Fruit fly (Drosophila melanogaster) whole organism, embryonic: ENCODE results near the gene Cpr65Az.

Experiments used
- Adf1 ChIP-seq: fragments of 200-800 bp; sonication (Bioruptor generic); IDR thresholded peaks from 2 replicates; pipeline ENCODE4 v1.3.6; 2022; ENCODE audit warnings: missing biosample characterization, missing genetic modification characterization
- C15 ChIP-seq: fragments of 200-800 bp; sonication (Bioruptor generic); IDR thresholded peaks from 3 replicates; pipeline ENCODE4 v1.3.6; 2022; ENCODE audit warnings: missing biosample characterization, missing genetic modification characterization
- CG11093 ChIP-seq: fragments of 200-800 bp; sonication (Bioruptor generic); IDR thresholded peaks from 3 replicates; pipeline ENCODE4 v1.3.6; 2022; ENCODE audit warnings: missing biosample characterization, missing genetic modification characterization
- CG11696 ChIP-seq: fragments of 200-800 bp; sonication (Bioruptor generic); IDR thresholded peaks from 2 replicates; pipeline ENCODE4 v1.3.6; 2022; ENCODE audit warnings: missing biosample characterization, missing genetic modification characterization
- CG12942 ChIP-seq: fragments of 200-800 bp; sonication (Bioruptor generic); optimal IDR thresholded peaks from 3 replicates; lab custom pipeline; 2016; ENCODE audit warnings: missing biosample characterization, missing genetic modification characterization
- CG14710 ChIP-seq: fragments of 200-800 bp; sonication (Bioruptor generic); optimal IDR thresholded peaks from 3 replicates; lab custom pipeline; 2019; ENCODE audit warnings: missing biosample characterization, mild to moderate bottlenecking, missing genetic modification characterization, moderate library complexity
- CG2202 ChIP-seq: fragments of 200-800 bp; sonication (Bioruptor generic); optimal IDR thresholded peaks from 2 replicates; lab custom pipeline; 2018; ENCODE audit warnings: missing biosample characterization, mild to moderate bottlenecking, missing genetic modification characterization
- CG31224 ChIP-seq: fragments of 200-800 bp; sonication (Bioruptor generic); IDR thresholded peaks from 2 replicates; pipeline ENCODE4 v1.3.6; 2022; ENCODE audit warnings: missing biosample characterization, missing genetic modification characterization
- CG32532 ChIP-seq: fragments of 200-800 bp; sonication (Bioruptor generic); IDR thresholded peaks from 2 replicates; pipeline ENCODE4 v1.3.6; 2022; ENCODE audit warnings: missing biosample characterization, missing genetic modification characterization
- CG4424 ChIP-seq: fragments of 200-800 bp; sonication (Bioruptor generic); optimal IDR thresholded peaks from 3 replicates; lab custom pipeline; 2016; ENCODE audit warnings: missing biosample characterization, missing genetic modification characterization
- CG4617 ChIP-seq: fragments of 200-800 bp; sonication (Bioruptor generic); optimal IDR thresholded peaks from 3 replicates; lab custom pipeline; 2016; ENCODE audit warnings: missing biosample characterization, missing genetic modification characterization, borderline replicate concordance
- CG7357 ChIP-seq: fragments of 200-800 bp; sonication (Bioruptor generic); IDR thresholded peaks from 3 replicates; pipeline ENCODE4 v1.3.6; 2022; ENCODE audit warnings: missing biosample characterization, missing genetic modification characterization
- CG7372 ChIP-seq: fragments of 200-800 bp; sonication (Bioruptor generic); IDR thresholded peaks from 2 replicates; pipeline ENCODE4 v1.3.6; 2022; ENCODE audit warnings: missing biosample characterization, missing genetic modification characterization
- CG7928 ChIP-seq: fragments of 200-800 bp; sonication (Bioruptor generic); optimal IDR thresholded peaks from 2 replicates; lab custom pipeline; 2017; ENCODE audit warnings: missing biosample characterization, mild to moderate bottlenecking, missing genetic modification characterization
- CHES-1-like ChIP-seq: fragments of 200-800 bp; sonication (Bioruptor generic); optimal IDR thresholded peaks from 2 replicates; lab custom pipeline; 2016; ENCODE audit warnings: missing biosample characterization, missing genetic modification characterization
- CrebB ChIP-seq: fragments of 200-800 bp; sonication (Bioruptor generic); optimal IDR thresholded peaks from 3 replicates; lab custom pipeline; 2018; ENCODE audit warnings: missing biosample characterization, mild to moderate bottlenecking, missing genetic modification characterization
- Doc2 ChIP-seq: fragments of 200-800 bp; sonication (Bioruptor generic); IDR thresholded peaks from 2 replicates; pipeline ENCODE4 v1.3.6; 2022; ENCODE audit warnings: missing biosample characterization, missing genetic modification characterization
- Gug ChIP-seq: fragments of 200-800 bp; sonication (Bioruptor generic); IDR thresholded peaks from 4 replicates; pipeline ENCODE4 v1.3.6; 2022; ENCODE audit warnings: missing biosample characterization, missing genetic modification characterization
- Hand ChIP-seq: fragments of 200-800 bp; sonication (Bioruptor generic); optimal IDR thresholded peaks from 2 replicates; lab custom pipeline; 2017; ENCODE audit warnings: mild to moderate bottlenecking, missing biosample characterization, missing genetic modification reagents, missing genetic modification characterization
- Hey ChIP-seq: fragments of 200-800 bp; sonication (Bioruptor generic); optimal IDR thresholded peaks from 3 replicates; lab custom pipeline; 2018; ENCODE audit warnings: missing biosample characterization, mild to moderate bottlenecking, missing genetic modification characterization
- Hr39 ChIP-seq: fragments of >200 bp; optimal IDR thresholded peaks from 2 replicates; lab custom pipeline; 2017
- NFAT ChIP-seq: fragments of 200-800 bp; sonication (Bioruptor generic); IDR thresholded peaks from 2 replicates; pipeline ENCODE4 v1.3.6; 2022; ENCODE audit warnings: missing biosample characterization, missing genetic modification characterization
- PHDP ChIP-seq: fragments of 200-800 bp; sonication (Bioruptor generic); optimal IDR thresholded peaks from 3 replicates; lab custom pipeline; 2018; ENCODE audit warnings: missing biosample characterization, mild to moderate bottlenecking, missing genetic modification characterization, moderate library complexity
- Spps ChIP-seq: fragments of 200-800 bp; sonication (Bioruptor generic); optimal IDR thresholded peaks from 2 replicates; lab custom pipeline; 2018; ENCODE audit warnings: missing biosample characterization, mild to moderate bottlenecking, missing genetic modification characterization
- Tbp ChIP-seq: fragments of >200 bp; optimal IDR thresholded peaks from 2 replicates; lab custom pipeline; 2018; ENCODE audit warnings: missing biosample characterization, missing genetic modification characterization
- crol ChIP-seq: fragments of 200-800 bp; sonication (Bioruptor generic); IDR thresholded peaks from 2 replicates; pipeline ENCODE4 v1.3.6; 2022; ENCODE audit warnings: missing biosample characterization, missing genetic modification characterization
- cwo ChIP-seq: fragments of 200-800 bp; sonication (Bioruptor generic); optimal IDR thresholded peaks from 3 replicates; lab custom pipeline; 2017; ENCODE audit warnings: missing biosample characterization, missing genetic modification characterization, mild to moderate bottlenecking, moderate library complexity, missing genetic modification reagents
- da ChIP-seq: fragments of 200-800 bp; sonication (Bioruptor generic); optimal IDR thresholded peaks from 2 replicates; lab custom pipeline; 2016; ENCODE audit warnings: missing biosample characterization, missing genetic modification characterization
- dan ChIP-seq: fragments of 200-800 bp; sonication (Bioruptor generic); IDR thresholded peaks from 2 replicates; pipeline ENCODE4 v1.3.6; 2022; ENCODE audit warnings: missing biosample characterization, missing genetic modification characterization
- emc ChIP-seq: fragments of 200-800 bp; sonication (Bioruptor generic); optimal IDR thresholded peaks from 2 replicates; lab custom pipeline; 2016; ENCODE audit warnings: missing biosample characterization, missing genetic modification characterization
- fru ChIP-seq: fragments of >200 bp; optimal IDR thresholded peaks from 2 replicates; lab custom pipeline; 2017
- gce ChIP-seq: fragments of 200-800 bp; sonication (Bioruptor generic); IDR thresholded peaks from 3 replicates; pipeline ENCODE4 v1.3.6; 2022; ENCODE audit warnings: missing biosample characterization, missing genetic modification characterization
- gcm ChIP-seq: fragments of 200-800 bp; sonication (Bioruptor generic); optimal IDR thresholded peaks from 2 replicates; lab custom pipeline; 2019; ENCODE audit warnings: missing biosample characterization, mild to moderate bottlenecking, missing genetic modification characterization, moderate library complexity
- gsb ChIP-seq: fragments of 200-800 bp; sonication (Bioruptor generic); IDR thresholded peaks from 2 replicates; pipeline ENCODE4 v1.3.6; 2022; ENCODE audit warnings: missing biosample characterization, missing genetic modification characterization
- her ChIP-seq: fragments of 200-800 bp; sonication (Bioruptor generic); optimal IDR thresholded peaks from 2 replicates; lab custom pipeline; 2016; ENCODE audit warnings: missing biosample characterization, missing genetic modification characterization
- jigr1 ChIP-seq: fragments of 200-800 bp; sonication (Bioruptor generic); IDR thresholded peaks from 3 replicates; pipeline ENCODE4 v1.3.6; 2022; ENCODE audit warnings: missing biosample characterization, missing genetic modification characterization
- jumu ChIP-seq: fragments of 200-800 bp; sonication (Bioruptor generic); optimal IDR thresholded peaks from 3 replicates; lab custom pipeline; 2016; ENCODE audit warnings: missing biosample characterization, missing genetic modification characterization
- lov ChIP-seq, 2 experiments: fragments of 200-800 bp in 1 of 2; fragments of >200 bp in 1 of 2; sonication (Bioruptor generic) in 1 of 2; IDR thresholded peaks in 1 of 2; optimal IDR thresholded peaks in 1 of 2; 2 replicates in 1 of 2; 3 replicates in 1 of 2; pipeline versions ENCODE4 v1.3.6 to Lab custom; 2017 to 2022; ENCODE audit warnings: missing biosample characterization in 1 of 2, missing genetic modification characterization in 1 of 2
- mld ChIP-seq: fragments of 200-800 bp; sonication (Bioruptor generic); IDR thresholded peaks from 3 replicates; pipeline ENCODE4 v1.3.6; 2022; ENCODE audit warnings: missing biosample characterization, missing genetic modification characterization; ENCODE audit not compliant: partially characterized antibody
- org-1 ChIP-seq: fragments of 200-800 bp; sonication (Bioruptor generic); optimal IDR thresholded peaks from 2 replicates; lab custom pipeline; 2017; ENCODE audit warnings: missing biosample characterization, missing genetic modification characterization
- prd ChIP-seq, 3 experiments: fragments of >200 bp in 2 of 3; fragments of 200-800 bp in 1 of 3; sonication (Bioruptor generic) in 1 of 3; optimal IDR thresholded peaks in 2 of 3; IDR thresholded peaks in 1 of 3; 2 replicates in 2 of 3; 3 replicates in 1 of 3; pipeline versions ENCODE4 v1.3.6 to Lab custom; 2017 to 2022; ENCODE audit warnings: missing biosample characterization in 1 of 3, missing genetic modification characterization in 1 of 3
- sc ChIP-seq, 3 experiments: fragments of >200 bp in 2 of 3; fragments of 200-800 bp in 1 of 3; sonication (Bioruptor generic) in 1 of 3; optimal IDR thresholded peaks; 2 replicates in 2 of 3; 3 replicates in 1 of 3; lab custom pipeline; 2017; ENCODE audit warnings: mild to moderate bottlenecking in 1 of 3, missing biosample characterization in 1 of 3, missing genetic modification characterization in 1 of 3, missing genetic modification reagents in 1 of 3
- scrt ChIP-seq: fragments of 200-800 bp; sonication (Bioruptor generic); optimal IDR thresholded peaks from 2 replicates; lab custom pipeline; 2018; ENCODE audit warnings: missing biosample characterization, mild to moderate bottlenecking, missing genetic modification characterization, moderate library complexity
- tap ChIP-seq: fragments of 200-800 bp; optimal IDR thresholded peaks from 3 replicates; lab custom pipeline; 2019; ENCODE audit warnings: missing biosample characterization, mild to moderate bottlenecking, missing genetic modification characterization, moderate library complexity
- tgo ChIP-seq: fragments of 200-800 bp; sonication (Bioruptor generic); IDR thresholded peaks from 3 replicates; pipeline ENCODE4 v1.3.6; 2022; ENCODE audit warnings: missing biosample characterization, missing genetic modification characterization
- tin ChIP-seq: fragments of 200-800 bp; sonication (Bioruptor generic); optimal IDR thresholded peaks from 3 replicates; lab custom pipeline; 2016; ENCODE audit warnings: missing biosample characterization, missing genetic modification characterization
- toy ChIP-seq: fragments of 200-800 bp; sonication (Bioruptor generic); IDR thresholded peaks from 2 replicates; pipeline ENCODE4 v1.3.6; 2022; ENCODE audit warnings: missing biosample characterization, missing genetic modification characterization
- ttk ChIP-seq: fragments of 200-800 bp; sonication (Bioruptor generic); IDR thresholded peaks from 2 replicates; pipeline ENCODE4 v2.1.2; 2022; ENCODE audit warnings: missing biosample characterization, missing genetic modification characterization
- wor ChIP-seq: fragments of 200-800 bp; sonication (Bioruptor generic); IDR thresholded peaks from 2 replicates; pipeline ENCODE4 v1.3.6; 2022; ENCODE audit warnings: missing biosample characterization, missing genetic modification characterization

The Cpr65Az gene

DNA sequence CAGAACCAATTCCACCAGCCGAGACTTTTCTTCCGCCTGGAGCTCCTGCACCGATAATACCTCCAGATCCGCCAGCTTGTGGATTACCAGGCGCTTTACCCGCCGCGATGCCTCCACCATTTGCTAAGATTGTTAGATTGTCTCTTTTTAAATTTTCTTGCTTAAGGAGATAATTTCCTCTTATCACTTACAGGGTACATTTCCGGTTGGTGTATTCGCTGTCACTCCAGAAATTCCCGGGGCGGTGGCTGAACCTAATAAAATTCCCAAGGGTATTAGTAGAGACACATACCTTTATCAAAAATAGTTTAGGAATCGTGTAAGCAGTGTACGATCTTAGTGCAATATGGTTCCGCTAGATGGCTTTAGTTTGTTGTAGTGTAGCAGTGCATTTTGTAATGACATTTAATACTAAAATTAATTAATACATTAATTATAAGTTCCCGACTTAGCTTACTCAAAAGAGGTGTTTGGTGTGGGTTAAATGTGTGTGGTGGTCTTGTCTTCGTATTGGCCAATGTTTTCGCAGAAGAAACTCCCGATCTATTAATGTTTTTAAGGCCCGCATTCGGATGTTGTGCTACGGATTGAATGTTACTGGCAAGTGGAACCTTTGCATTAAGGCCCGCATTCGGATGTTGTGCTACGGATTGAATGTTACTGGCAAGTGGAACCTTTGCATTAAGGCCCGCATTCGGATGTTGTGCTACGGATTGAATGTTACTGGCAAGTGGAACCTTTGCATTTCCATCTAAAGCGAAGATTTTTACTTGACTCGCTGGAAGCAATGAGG lies 35.8 kb upstream of the Cpr65Az start (continued):
- TF ChIP-seq da (GFP tag; lab: Kevin White, UChicago) = peak; percentile 43
- TF ChIP-seq Hr39 (lab: Kevin White, UChicago) = no peak
- peak; percentile 54 for TF ChIP-seq gcm (GFP tag; lab: Kevin White, UChicago)
- peak; percentile 85 for TF ChIP-seq CG4424 (GFP tag; lab: Kevin White, UChicago)
- TF ChIP-seq wor = peak; percentile 18; the same call in 1 of the 2 replicates
- no peak for TF ChIP-seq sc (optimal IDR thresholded peaks at IDR 0.05; lab: Kevin White, UChicago)
- TF ChIP-seq sc (GFP tag; optimal IDR thresholded peaks at IDR 0.05; lab: Kevin White, UChicago) = peak; percentile 29
- TF ChIP-seq prd (optimal IDR thresholded peaks at IDR 0.05; lab: Kevin White, UChicago) = peak in 1 of 2 experiments; percentile 5
- no peak for TF ChIP-seq prd (GFP tag; IDR thresholded peaks at IDR 0.05; lab: Robert Waterston, UW)
- peak; percentile 57 for TF ChIP-seq org-1 (GFP tag; lab: Kevin White, UChicago)
- peak; percentile 73 for TF ChIP-seq PHDP (tag; lab: Kevin White, UChicago)
- TF ChIP-seq CHES-1-like = peak; percentile 33
- peak; percentile 75 for TF ChIP-seq tgo (GFP tag; lab: Robert Waterston, UW)
- no peak for TF ChIP-seq Tbp
- peak; percentile 89 for TF ChIP-seq NFAT (GFP tag; lab: Robert Waterston, UW)
- peak; percentile 69; the same call in 1 of the 2 replicates for TF ChIP-seq toy
- peak; percentile 68 for TF ChIP-seq CG31224
- peak; percentile 76 for TF ChIP-seq scrt
- TF ChIP-seq ttk (GFP tag; lab: Robert Waterston, UW) = peak; percentile 71; the same call in 1 of the 2 replicates
- peak; percentile 88 for TF ChIP-seq CG7357 (GFP tag; lab: Robert Waterston, UW)
- TF ChIP-seq C15 (GFP tag; lab: Robert Waterston, UW) = peak; percentile 81
- TF ChIP-seq emc (GFP tag; lab: Kevin White, UChicago) = peak; percentile 64
- no peak for TF ChIP-seq Hand (GFP tag; lab: Kevin White, UChicago)
- TF ChIP-seq crol (GFP tag; lab: Robert Waterston, UW) = no peak
- TF ChIP-seq CG12942 (GFP tag; lab: Kevin White, UChicago) = no peak
- TF ChIP-seq Doc2 (GFP tag; lab: Robert Waterston, UW) = no peak
- peak; percentile 20; the same call in 1 of the 4 replicates for TF ChIP-seq Gug
- peak; percentile 65 for TF ChIP-seq CrebB (tag; lab: Kevin White, UChicago)
- TF ChIP-seq tap (tag; lab: Kevin White, UChicago) = peak; percentile 62
- TF ChIP-seq CG2202 = peak; percentile 59
- TF ChIP-seq lov (optimal IDR thresholded peaks at IDR 0.05; lab: Kevin White, UChicago) = no peak
- peak; percentile 97 for TF ChIP-seq lov (GFP tag; IDR thresholded peaks at IDR 0.05; lab: Robert Waterston, UW)
- TF ChIP-seq Adf1 = peak; percentile 30; the same call in 1 of the 2 replicates
- peak; percentile 25 for TF ChIP-seq cwo (GFP tag; lab: Kevin White, UChicago)
- peak; percentile 1 for TF ChIP-seq CG4617
- TF ChIP-seq jumu (GFP tag; lab: Kevin White, UChicago) = no peak
- no peak; the same call in 2 of the 3 replicates for TF ChIP-seq CG11093 (GFP tag; lab: Robert Waterston, UW)
- peak; percentile 86 for TF ChIP-seq CG32532
- TF ChIP-seq CG11696 = peak; percentile 76
- peak; percentile 83 for TF ChIP-seq CG7372
- TF ChIP-seq jigr1 (GFP tag; lab: Robert Waterston, UW) = no peak
- TF ChIP-seq CG7928 = peak; percentile 18
- peak; percentile 61 for TF ChIP-seq CG14710 (tag; lab: Kevin White, UChicago)
- TF ChIP-seq tin (GFP tag; lab: Kevin White, UChicago) = peak; percentile 69
- TF ChIP-seq gsb = peak; percentile 64
- no peak for TF ChIP-seq dan (GFP tag; lab: Robert Waterston, UW)
- no peak for TF ChIP-seq mld (GFP tag; lab: Robert Waterston, UW)
- TF ChIP-seq fru (lab: Kevin White, UChicago) = no peak
- TF ChIP-seq Hey (tag; lab: Kevin White, UChicago) = peak; percentile 43
- peak; percentile 64 for TF ChIP-seq her (GFP tag; lab: Kevin White, UChicago)
- TF ChIP-seq Spps = peak; percentile 49
- TF ChIP-seq gce (GFP tag; lab: Robert Waterston, UW) = peak; percentile 94
